Worm (Caenorhabditis elegans): ENCODE measurements around the gene tcl-2.

- TF ChIP-seq snpc-4 (tag; optimal IDR thresholded peaks at IDR 0.05) (no peak), bed-3 (GFP tag; optimal IDR thresholded peaks at IDR 0.05) (no peak), nhr-76 (tag; optimal IDR thresholded peaks at IDR 0.05) (no peak), cnd-1 (tag; optimal IDR thresholded peaks at IDR 0.05) (no peak), lsy-2 (tag; optimal IDR thresholded peaks at IDR 0.05) (no peak), ceh-83 (GFP tag; optimal IDR thresholded peaks at IDR 0.05) (no peak)
Observed at ce11 chrIV:189087-189486, 10.2 kb downstream of the tcl-2 start.

Data from whole organism, mixed stage, embryonic.